Fruit fly (Drosophila melanogaster) whole organism, wandering third instar larva: ENCODE results near the gene CG31760.
A peak's percentile ranks its signal among the peaks of the same experiment; 100 is the strongest.

Experiments
- Abd-B ChIP-seq: fragments of >200 bp; optimal IDR thresholded peaks from 2 replicates; lab custom pipeline; 2017; ENCODE audit warnings: missing biosample characterization, missing genetic modification characterization
- CG9705 ChIP-seq: fragments of 200-800 bp; sonication (Bioruptor generic); optimal IDR thresholded peaks from 2 replicates; lab custom pipeline; 2018; ENCODE audit warnings: missing biosample characterization, mild to moderate bottlenecking, missing genetic modification characterization
- CrebA ChIP-seq: fragments of 200-800 bp; sonication (Bioruptor generic); optimal IDR thresholded peaks from 2 replicates; lab custom pipeline; 2016; ENCODE audit warnings: missing biosample characterization, mild to moderate bottlenecking, missing genetic modification characterization, borderline replicate concordance
- Dfd ChIP-seq: fragments of >200 bp; optimal IDR thresholded peaks from 2 replicates; lab custom pipeline; 2017; ENCODE audit warnings: missing biosample characterization, missing genetic modification characterization
- Dif ChIP-seq: fragments of 200-275, 200-300 bp; sonication (Bioruptor generic); optimal IDR thresholded peaks from 2 replicates; lab custom pipeline; 2018; ENCODE audit warnings: missing biosample characterization, missing genetic modification characterization; ENCODE audit not compliant: partially characterized antibody
- GATAd ChIP-seq: sonication (Bioruptor generic); optimal IDR thresholded peaks from 2 replicates; lab custom pipeline; 2016; ENCODE audit warnings: missing biosample characterization, missing genetic modification characterization
- HLH106 ChIP-seq: fragments of 200-800 bp; optimal IDR thresholded peaks from 3 replicates; lab custom pipeline; 2019; ENCODE audit warnings: missing biosample characterization, mild to moderate bottlenecking, missing genetic modification characterization, moderate library complexity
- Hnf4 ChIP-seq: fragments of 200-800 bp; sonication (Bioruptor generic); optimal IDR thresholded peaks from 2 replicates; lab custom pipeline; 2016; ENCODE audit warnings: missing biosample characterization, mild to moderate bottlenecking, missing genetic modification characterization
- Hr78 ChIP-seq: fragments of >200 bp; optimal IDR thresholded peaks from 2 replicates; lab custom pipeline; 2017; ENCODE audit warnings: missing biosample characterization, missing genetic modification characterization
- Hr83 ChIP-seq: fragments of 200-300 bp; sonication (Bioruptor generic); optimal IDR thresholded peaks from 2 replicates; lab custom pipeline; 2016; ENCODE audit warnings: missing biosample characterization, mild to moderate bottlenecking, missing genetic modification characterization, moderate library complexity; ENCODE audit not compliant: poor library complexity, severe bottlenecking
- Mio ChIP-seq: sonication (Bioruptor generic); optimal IDR thresholded peaks from 2 replicates; lab custom pipeline; 2016; ENCODE audit warnings: missing biosample characterization, missing genetic modification characterization
- Myc ChIP-seq: fragments of >200 bp; optimal IDR thresholded peaks from 2 replicates; lab custom pipeline; 2017
- N ChIP-seq: fragments of >200 bp; optimal IDR thresholded peaks from 2 replicates; lab custom pipeline; 2018; ENCODE audit warnings: missing biosample characterization, missing external identifiers, missing genetic modification characterization
- OdsH ChIP-seq: fragments of 200-800 bp; sonication (Bioruptor generic); optimal IDR thresholded peaks from 2 replicates; lab custom pipeline; 2016; ENCODE audit warnings: missing biosample characterization, mild to moderate bottlenecking, missing genetic modification characterization
- Rel ChIP-seq, 2 experiments: fragments of 200-800 bp; sonication (Bioruptor generic) in 1 of 2; optimal IDR thresholded peaks; 2 replicates in 1 of 2; 3 replicates in 1 of 2; lab custom pipeline; 2016 to 2019; ENCODE audit warnings: mild to moderate bottlenecking in 2 of 2, missing biosample characterization in 2 of 2, missing genetic modification characterization in 2 of 2, moderate library complexity in 1 of 2
- Sp1 ChIP-seq: fragments of 200-800 bp; sonication (Bioruptor generic); optimal IDR thresholded peaks from 3 replicates; lab custom pipeline; 2019; ENCODE audit warnings: missing biosample characterization, mild to moderate bottlenecking, missing genetic modification characterization, moderate library complexity
- br ChIP-seq: fragments of 200-800 bp; sonication (Bioruptor generic); optimal IDR thresholded peaks from 2 replicates; lab custom pipeline; 2016; ENCODE audit warnings: missing biosample characterization, missing genetic modification characterization
- brk ChIP-seq: fragments of 200-800 bp; sonication (Bioruptor generic); optimal IDR thresholded peaks from 2 replicates; lab custom pipeline; 2016; ENCODE audit warnings: missing biosample characterization, mild to moderate bottlenecking, missing genetic modification characterization
- dl ChIP-seq, 2 experiments: fragments of 175-275, 200-275 bp in 1 of 2; fragments of 200-275 bp in 1 of 2; sonication (Bioruptor generic); optimal IDR thresholded peaks; lab custom pipeline; 2018; ENCODE audit warnings: mild to moderate bottlenecking in 2 of 2, missing biosample characterization in 2 of 2, missing genetic modification characterization in 2 of 2, moderate library complexity in 2 of 2; ENCODE audit not compliant: partially characterized antibody in 2 of 2, insufficient read depth in 1 of 2
- dmrt93B ChIP-seq: fragments of 200-800 bp; sonication (Bioruptor generic); optimal IDR thresholded peaks from 2 replicates; lab custom pipeline; 2018; ENCODE audit warnings: missing biosample characterization, mild to moderate bottlenecking, missing genetic modification characterization
- ey ChIP-seq: fragments of 200-800 bp; sonication (Bioruptor generic); optimal IDR thresholded peaks from 2 replicates; lab custom pipeline; 2016; ENCODE audit warnings: missing biosample characterization, missing genetic modification characterization
- foxo ChIP-seq, 2 experiments: fragments of 200-800 bp; sonication (Bioruptor generic); optimal IDR thresholded peaks; 2 replicates in 1 of 2; 3 replicates in 1 of 2; lab custom pipeline; 2016 to 2017; ENCODE audit warnings: missing biosample characterization in 2 of 2, missing genetic modification characterization in 2 of 2
- fru ChIP-seq: fragments of 200-800 bp; sonication (Bioruptor generic); optimal IDR thresholded peaks from 3 replicates; lab custom pipeline; 2016; ENCODE audit warnings: missing biosample characterization, mild to moderate bottlenecking, missing genetic modification characterization
- h ChIP-seq: fragments of 200-800 bp; sonication (Bioruptor generic); optimal IDR thresholded peaks from 3 replicates; lab custom pipeline; 2016; ENCODE audit warnings: missing biosample characterization, mild to moderate bottlenecking, missing genetic modification characterization
- lola ChIP-seq: fragments of >200 bp; optimal IDR thresholded peaks from 2 replicates; lab custom pipeline; 2017; ENCODE audit warnings: missing biosample characterization, missing genetic modification characterization
- pan ChIP-seq: fragments of >200 bp; optimal IDR thresholded peaks from 2 replicates; lab custom pipeline; 2017
- psq ChIP-seq: fragments of 200-800 bp; sonication (Bioruptor generic); optimal IDR thresholded peaks from 3 replicates; lab custom pipeline; 2017; ENCODE audit warnings: missing biosample characterization, mild to moderate bottlenecking, missing genetic modification characterization, moderate library complexity
- rgr ChIP-seq: fragments of 200-800 bp; sonication (Bioruptor generic); optimal IDR thresholded peaks from 3 replicates; lab custom pipeline; 2016; ENCODE audit warnings: missing biosample characterization, mild to moderate bottlenecking, missing genetic modification characterization
- sage ChIP-seq: fragments of 200-800 bp; sonication (Bioruptor generic); optimal IDR thresholded peaks from 2 replicates; lab custom pipeline; 2016; ENCODE audit warnings: missing biosample characterization, mild to moderate bottlenecking, missing genetic modification characterization
- sv ChIP-seq: fragments of 200-800 bp; sonication (Bioruptor generic); optimal IDR thresholded peaks from 3 replicates; lab custom pipeline; 2016; ENCODE audit warnings: missing biosample characterization, missing genetic modification characterization
- tai ChIP-seq: sonication (Bioruptor generic); optimal IDR thresholded peaks from 2 replicates; lab custom pipeline; 2016; ENCODE audit warnings: missing biosample characterization, missing genetic modification characterization

Gene CG31760

dm6 chr2L:12142439-12142838 lies at the start of gene CG31760:
Gene CG31760 (plus strand): TSS chr2L:12142780.
- TF ChIP-seq Sp1 (GFP tag; lab: Kevin White, UChicago) (no peak), Hnf4 (GFP tag; lab: Kevin White, UChicago) (no peak), Mio (no peak), fru (GFP tag; lab: Kevin White, UChicago) (no peak)
- TF ChIP-seq, all 38 proteins: peak for 0

- TF ChIP-seq sage (GFP tag; lab: Kevin White, UChicago) (no peak), Dif (GFP tag; lab: Kevin White, UChicago) (peak; percentile 25), GATAd (GFP tag; lab: Kevin White, UChicago) (peak; percentile 66), Rel (GFP tag; optimal IDR thresholded peaks at IDR 0.05; lab: Kevin White, UChicago) (no peak), Rel (tag; optimal IDR thresholded peaks at IDR 0.05; lab: Kevin White, UChicago) (no peak), foxo (GFP tag; optimal IDR thresholded peaks at IDR 0.05; lab: Kevin White, UChicago) (no peak), brk (GFP tag; lab: Kevin White, UChicago) (no peak)
- TF ChIP-seq, all 38 proteins: peak for 2
Observed at dm6 chr2L:12093652-12094051, 48.9 kb upstream of the CG31760 start.

- TF ChIP-seq OdsH (no peak), Myc (peak; percentile 60)
Observed at dm6 chr2L:12096396-12096813, 46.2 kb upstream of the CG31760 start, which contains the start of the genes CG6712 and Mt2. Gene CG6712 (minus strand): TSS chr2L:12096511. Gene Mt2 (plus strand): TSS chr2L:12096525.

dm6 chr2L:12097698-12098097 lies 44.9 kb upstream of the CG31760 start, which contains the start of gene Ced-12:
Gene Ced-12 (plus strand): TSS chr2L:12097838.
- no peak for TF ChIP-seq tai
- TF ChIP-seq dmrt93B (GFP tag; lab: Kevin White, UChicago), result no peak
- no peak for TF ChIP-seq lola (GFP tag; lab: Kevin White, UChicago)
- no peak for TF ChIP-seq brk (GFP tag; lab: Kevin White, UChicago)
- TF ChIP-seq br (GFP tag; lab: Kevin White, UChicago), result no peak
- TF ChIP-seq fru (GFP tag; lab: Kevin White, UChicago), result no peak
- no peak for TF ChIP-seq Sp1 (GFP tag; lab: Kevin White, UChicago)
- TF ChIP-seq Abd-B, result no peak
- TF ChIP-seq Dfd (GFP tag; lab: Kevin White, UChicago), result no peak

- TF ChIP-seq br (GFP tag; lab: Kevin White, UChicago) (peak; percentile 56), ey (peak; percentile 66), h (GFP tag; lab: Kevin White, UChicago) (no peak), HLH106 (tag; lab: Kevin White, UChicago) (peak; percentile 82), sage (GFP tag; lab: Kevin White, UChicago) (no peak), Dif (GFP tag; lab: Kevin White, UChicago) (no peak), Rel (GFP tag; optimal IDR thresholded peaks at IDR 0.05; lab: Kevin White, UChicago) (no peak), Rel (tag; optimal IDR thresholded peaks at IDR 0.05; lab: Kevin White, UChicago) (peak; percentile 36), sv (GFP tag; lab: Kevin White, UChicago) (peak; percentile 85), N (GFP tag; lab: Kevin White, UChicago) (peak; percentile 77), Hr83 (no peak), lola (GFP tag; lab: Kevin White, UChicago) (no peak), tai (no peak), CrebA (GFP tag; lab: Kevin White, UChicago) (no peak), dl (GFP tag; optimal IDR thresholded peaks at IDR 0.05; lab: Kevin White, UChicago; ENCODE audit: insufficient read depth in 1 of 2, partially characterized antibody in 2 of 2) (no peak), pan (lab: Kevin White, UChicago) (no peak), Hr78 (GFP tag; lab: Kevin White, UChicago) (peak; percentile 30), Abd-B (no peak), psq (peak; percentile 55), GATAd (GFP tag; lab: Kevin White, UChicago) (no peak), CG9705 (GFP tag; lab: Kevin White, UChicago) (peak; percentile 43), foxo (GFP tag; optimal IDR thresholded peaks at IDR 0.05; lab: Kevin White, UChicago) (peak in 1 of 2 experiments; percentile 83), Sp1 (GFP tag; lab: Kevin White, UChicago) (peak; percentile 78), Myc (peak; percentile 6), rgr (GFP tag; lab: Kevin White, UChicago) (peak; percentile 77), OdsH (peak; percentile 61)
Observed at dm6 chr2L:12103231-12104210, 39.1 kb upstream of the CG31760 start, which contains the start of the genes Patsas and ThrRS. Gene Patsas (minus strand): TSS chr2L:12103285. Gene ThrRS (plus strand): TSS chr2L:12103751.
